Fruit fly (Drosophila melanogaster) whole organism, embryonic: Measurements from ENCODE around the gene CG11560.

Experiments used
- Atf-2 ChIP-seq: fragments of 200-800 bp; sonication (Bioruptor generic); optimal IDR thresholded peaks from 2 replicates; lab custom pipeline; 2016; ENCODE audit warnings: missing biosample characterization, missing genetic modification characterization
- BEAF-32 ChIP-seq: fragments of 200-800 bp; sonication (Bioruptor generic); optimal IDR thresholded peaks from 3 replicates; lab custom pipeline; 2017; ENCODE audit warnings: missing biosample characterization, missing genetic modification characterization, mild to moderate bottlenecking, moderate library complexity, missing genetic modification reagents
- BtbVII ChIP-seq: fragments of 200-800 bp; sonication (Bioruptor generic); optimal IDR thresholded peaks from 3 replicates; lab custom pipeline; 2017; ENCODE audit warnings: missing biosample characterization, mild to moderate bottlenecking, missing genetic modification characterization
- CG10267 ChIP-seq: fragments of 200-800 bp; sonication (Bioruptor generic); optimal IDR thresholded peaks from 2 replicates; lab custom pipeline; 2018; ENCODE audit warnings: missing biosample characterization, mild to moderate bottlenecking, missing genetic modification characterization, moderate library complexity
- CG12219 ChIP-seq: fragments of 200-800 bp; sonication (Bioruptor generic); optimal IDR thresholded peaks from 3 replicates; lab custom pipeline; 2018; ENCODE audit warnings: missing biosample characterization, mild to moderate bottlenecking, missing genetic modification characterization
- CG1233 ChIP-seq: fragments of 200-800 bp; sonication (Bioruptor generic); optimal IDR thresholded peaks from 4 replicates; lab custom pipeline; 2018; ENCODE audit warnings: missing biosample characterization, mild to moderate bottlenecking, missing genetic modification characterization
- CG12659 ChIP-seq: fragments of 200-800 bp; sonication (Bioruptor generic); optimal IDR thresholded peaks from 3 replicates; lab custom pipeline; 2017; ENCODE audit warnings: mild to moderate bottlenecking, missing biosample characterization, missing genetic modification reagents, missing genetic modification characterization
- CG13287 ChIP-seq: fragments of 200-800 bp; sonication (Bioruptor generic); IDR thresholded peaks from 2 replicates; pipeline ENCODE4 v1.3.6; 2022; ENCODE audit warnings: missing biosample characterization, missing genetic modification characterization; ENCODE audit not compliant: partially characterized antibody
- CG13624 ChIP-seq: fragments of 200-800 bp; sonication (Bioruptor generic); optimal IDR thresholded peaks from 2 replicates; lab custom pipeline; 2016; ENCODE audit warnings: missing biosample characterization, missing genetic modification characterization
- CG14667 ChIP-seq: fragments of 200-800 bp; sonication (Bioruptor generic); IDR thresholded peaks from 2 replicates; pipeline ENCODE4 v1.3.6; 2022; ENCODE audit warnings: missing biosample characterization, missing genetic modification characterization
- CG14860 ChIP-seq: fragments of 200-800 bp; sonication (Bioruptor generic); IDR thresholded peaks from 3 replicates; pipeline ENCODE4 v1.3.6; 2022; ENCODE audit warnings: missing biosample characterization, missing genetic modification characterization; ENCODE audit not compliant: partially characterized antibody
- CG15479 ChIP-seq: fragments of 200-800 bp; sonication (Bioruptor generic); optimal IDR thresholded peaks from 3 replicates; lab custom pipeline; 2019; ENCODE audit warnings: missing biosample characterization, mild to moderate bottlenecking, missing genetic modification characterization, moderate library complexity
- CG1603 ChIP-seq: fragments of 200-800 bp; sonication (Bioruptor generic); optimal IDR thresholded peaks from 2 replicates; lab custom pipeline; 2019; ENCODE audit warnings: missing biosample characterization, mild to moderate bottlenecking, missing genetic modification characterization, moderate library complexity
- CG17186 ChIP-seq: fragments of 200-800 bp; sonication (Bioruptor generic); optimal IDR thresholded peaks from 3 replicates; lab custom pipeline; 2017; ENCODE audit warnings: missing biosample characterization, missing genetic modification reagents, missing genetic modification characterization
- CG17612 ChIP-seq: fragments of 200-800 bp; sonication (Bioruptor generic); IDR thresholded peaks from 2 replicates; pipeline ENCODE4 v1.3.6; 2022; ENCODE audit warnings: missing biosample characterization, missing genetic modification characterization
- CG18476 ChIP-seq: fragments of 200-800 bp; sonication (Bioruptor generic); optimal IDR thresholded peaks from 2 replicates; lab custom pipeline; 2016; ENCODE audit warnings: missing biosample characterization, mild to moderate bottlenecking, missing genetic modification characterization
- CG2116 ChIP-seq: fragments of 200-800 bp; sonication (Bioruptor generic); optimal IDR thresholded peaks from 3 replicates; lab custom pipeline; 2018; ENCODE audit warnings: missing biosample characterization, mild to moderate bottlenecking, missing genetic modification characterization
- CG34422 ChIP-seq: fragments of 200-800 bp; sonication (Bioruptor generic); IDR thresholded peaks from 3 replicates; pipeline ENCODE4 v1.3.6; 2022; ENCODE audit warnings: missing biosample characterization, missing genetic modification characterization
- CG3995 ChIP-seq: fragments of 200-800 bp; sonication (Bioruptor generic); optimal IDR thresholded peaks from 3 replicates; lab custom pipeline; 2016; ENCODE audit warnings: missing biosample characterization, missing genetic modification characterization
- CG4617 ChIP-seq: fragments of 200-800 bp; sonication (Bioruptor generic); optimal IDR thresholded peaks from 3 replicates; lab custom pipeline; 2016; ENCODE audit warnings: missing biosample characterization, missing genetic modification characterization, borderline replicate concordance
- CG8281 ChIP-seq: fragments of 200-800 bp; sonication (Bioruptor generic); optimal IDR thresholded peaks from 2 replicates; lab custom pipeline; 2018; ENCODE audit warnings: missing biosample characterization, mild to moderate bottlenecking, missing genetic modification characterization, moderate library complexity
- Dip2 ChIP-seq: fragments of 200-800 bp; sonication (Bioruptor generic); IDR thresholded peaks from 2 replicates; pipeline ENCODE4 v1.3.6; 2022; ENCODE audit warnings: missing biosample characterization, missing genetic modification characterization
- Dll ChIP-seq: fragments of 200-800 bp; sonication (Bioruptor generic); IDR thresholded peaks from 4 replicates; pipeline ENCODE4 v1.3.6; 2022; ENCODE audit warnings: missing biosample characterization, missing genetic modification characterization; ENCODE audit not compliant: partially characterized antibody
- Dref ChIP-seq: fragments of 200-800 bp; sonication (Bioruptor generic); IDR thresholded peaks from 2 replicates; pipeline ENCODE4 v1.3.6; 2022; ENCODE audit warnings: missing biosample characterization, missing genetic modification characterization
- GATAe ChIP-seq: fragments of 200-800 bp; sonication (Bioruptor generic); conservative IDR thresholded peaks from 2 replicates; pipeline ENCODE4 v1.3.6; 2022; ENCODE audit warnings: missing biosample characterization, missing genetic modification characterization
- Gsc ChIP-seq: fragments of 200-800 bp; sonication (Bioruptor generic); IDR thresholded peaks from 2 replicates; pipeline ENCODE4 v1.3.6; 2022; ENCODE audit warnings: missing biosample characterization, missing genetic modification characterization
- HLH4C ChIP-seq: fragments of 200-800 bp; sonication (Bioruptor generic); IDR thresholded peaks from 3 replicates; pipeline ENCODE4 v1.3.6; 2022; ENCODE audit warnings: missing biosample characterization, missing genetic modification characterization; ENCODE audit not compliant: partially characterized antibody
- HLHmδ ChIP-seq: fragments of 200-800 bp; sonication (Bioruptor generic); optimal IDR thresholded peaks from 2 replicates; lab custom pipeline; 2018; ENCODE audit warnings: missing biosample characterization, mild to moderate bottlenecking, missing genetic modification characterization, moderate library complexity
- MBD-R2 ChIP-seq: fragments of 200-800 bp; sonication (Bioruptor generic); IDR thresholded peaks from 2 replicates; pipeline ENCODE4 v1.3.6; 2022; ENCODE audit warnings: missing biosample characterization, missing genetic modification characterization
- Mad ChIP-seq: fragments of 200-800 bp; sonication (Bioruptor generic); optimal IDR thresholded peaks from 2 replicates; lab custom pipeline; 2016; ENCODE audit warnings: missing biosample characterization, missing genetic modification characterization
- Med ChIP-seq: fragments of 200-800 bp; sonication (Bioruptor generic); peaks from one replicate; lab custom pipeline; 2016; ENCODE audit warnings: missing biosample characterization, missing genetic modification characterization, mild to moderate bottlenecking, inconsistent platforms, moderate library complexity
- NC2α ChIP-seq: fragments of 200-800 bp; sonication (Bioruptor generic); optimal IDR thresholded peaks from 2 replicates; lab custom pipeline; 2016; ENCODE audit warnings: missing biosample characterization, missing genetic modification characterization
- NC2β ChIP-seq: fragments of 200-800 bp; sonication (Bioruptor generic); optimal IDR thresholded peaks from 2 replicates; lab custom pipeline; 2016; ENCODE audit warnings: missing biosample characterization, missing genetic modification characterization
- Six4 ChIP-seq: fragments of 200-800 bp; sonication (Bioruptor generic); optimal IDR thresholded peaks from 2 replicates; lab custom pipeline; 2016; ENCODE audit warnings: missing biosample characterization, missing genetic modification characterization
- Ssrp ChIP-seq: fragments of 200-800 bp; sonication (Bioruptor generic); optimal IDR thresholded peaks from 2 replicates; lab custom pipeline; 2018; ENCODE audit warnings: missing biosample characterization, mild to moderate bottlenecking, missing genetic modification characterization, moderate library complexity
- TFAM ChIP-seq: fragments of 200-800 bp; sonication (Bioruptor generic); optimal IDR thresholded peaks from 2 replicates; lab custom pipeline; 2017; ENCODE audit warnings: missing biosample characterization, missing genetic modification characterization, inconsistent platforms
- Usf ChIP-seq: fragments of 200-800 bp; sonication (Bioruptor generic); optimal IDR thresholded peaks from 2 replicates; lab custom pipeline; 2017; ENCODE audit warnings: missing genotype, missing biosample characterization, missing genetic modification characterization
- ac ChIP-seq: fragments of 200-800 bp; sonication (Bioruptor generic); optimal IDR thresholded peaks from 3 replicates; lab custom pipeline; 2017; ENCODE audit warnings: missing biosample characterization, mild to moderate bottlenecking, missing genetic modification characterization
- ato ChIP-seq: fragments of 200-800 bp; sonication (Bioruptor generic); IDR thresholded peaks from 2 replicates; pipeline ENCODE4 v1.3.6; 2022; ENCODE audit warnings: missing biosample characterization, missing genetic modification characterization; ENCODE audit not compliant: partially characterized antibody
- bbx ChIP-seq: fragments of 200-800 bp; sonication (Bioruptor generic); IDR thresholded peaks from 2 replicates; pipeline ENCODE4 v1.3.6; 2022; ENCODE audit warnings: missing biosample characterization, missing genetic modification characterization; ENCODE audit not compliant: partially characterized antibody
- fd64A ChIP-seq: fragments of 200-800 bp; sonication (Bioruptor generic); optimal IDR thresholded peaks from 3 replicates; lab custom pipeline; 2018; ENCODE audit warnings: missing biosample characterization, mild to moderate bottlenecking, missing genetic modification characterization
- gsb-n ChIP-seq: fragments of 200-800 bp; sonication (Bioruptor generic); optimal IDR thresholded peaks from 3 replicates; lab custom pipeline; 2018; ENCODE audit warnings: missing biosample characterization, mild to moderate bottlenecking, missing genetic modification characterization
- inv ChIP-seq: fragments of 200-800 bp; sonication (Bioruptor generic); IDR thresholded peaks from 2 replicates; pipeline ENCODE4 v1.3.6; 2022; ENCODE audit warnings: missing biosample characterization, missing genetic modification characterization; ENCODE audit not compliant: partially characterized antibody
- nerfin-2 ChIP-seq: fragments of 200-800 bp; sonication (Bioruptor generic); IDR thresholded peaks from 2 replicates; pipeline ENCODE4 v1.3.6; 2022; ENCODE audit warnings: missing biosample characterization, missing genetic modification characterization; ENCODE audit not compliant: partially characterized antibody
- nom ChIP-seq: fragments of 200-800 bp; sonication (Bioruptor generic); optimal IDR thresholded peaks from 2 replicates; lab custom pipeline; 2017; ENCODE audit warnings: missing biosample characterization, missing genetic modification characterization, mild to moderate bottlenecking, moderate library complexity, missing genetic modification reagents
- pzg ChIP-seq: fragments of 200-800 bp; sonication (Bioruptor generic); optimal IDR thresholded peaks from 3 replicates; lab custom pipeline; 2018; ENCODE audit warnings: missing biosample characterization, mild to moderate bottlenecking, missing genetic modification characterization, moderate library complexity
- slp2 ChIP-seq: fragments of 200-800 bp; sonication (Bioruptor generic); optimal IDR thresholded peaks from 2 replicates; lab custom pipeline; 2016; ENCODE audit warnings: missing biosample characterization, missing genetic modification characterization
- vnd ChIP-seq: fragments of 200-800 bp; sonication (Bioruptor generic); IDR thresholded peaks from 3 replicates; pipeline ENCODE4 v1.3.6; 2022; ENCODE audit warnings: missing biosample characterization, missing genetic modification characterization; ENCODE audit not compliant: partially characterized antibody
- zen ChIP-seq: fragments of 200-800 bp; sonication (Bioruptor generic); optimal IDR thresholded peaks from 3 replicates; lab custom pipeline; 2018; ENCODE audit warnings: missing biosample characterization, mild to moderate bottlenecking, missing genetic modification characterization, moderate library complexity

The CG11560 gene

DNA sequence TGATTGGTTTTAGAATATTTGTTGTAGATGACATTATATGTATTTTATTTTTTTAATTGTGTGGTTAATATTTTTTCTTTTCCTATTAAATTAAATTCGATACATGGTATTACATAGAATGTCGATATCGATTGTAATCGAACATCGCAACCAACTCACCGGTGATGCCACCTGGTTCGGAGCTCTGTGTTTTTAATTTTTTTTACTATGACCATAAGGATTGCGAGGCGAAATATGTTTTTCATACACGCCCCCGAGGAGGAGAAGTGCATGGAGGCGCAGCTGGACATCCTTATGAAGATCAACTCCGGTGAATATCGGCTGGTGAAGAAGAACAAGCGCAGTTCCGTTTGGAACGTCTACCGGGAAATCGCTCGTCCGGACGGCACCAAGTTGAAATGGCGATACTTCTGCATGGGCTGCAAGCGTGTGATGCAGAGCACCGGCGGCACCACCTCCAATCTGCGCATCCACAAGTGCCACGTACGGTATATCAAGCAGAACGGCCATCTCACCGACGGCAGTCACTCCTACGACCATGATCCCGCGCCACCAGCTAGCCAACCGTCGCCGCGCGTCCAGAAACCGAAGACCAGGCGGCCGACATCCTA, at the start of gene CG11560 (continued):
- TF ChIP-seq Dip2 (GFP tag; lab: Robert Waterston, UW) (no peak), CG17612 (no peak), CG8281 (no peak), Usf (no peak), BtbVII (GFP tag; lab: Kevin White, UChicago) (no peak), Gsc (GFP tag; lab: Robert Waterston, UW) (no peak), pzg (GFP tag; lab: Kevin White, UChicago) (peak; percentile 56), NC2α (GFP tag; lab: Kevin White, UChicago) (no peak), gsb-n (tag; lab: Kevin White, UChicago) (no peak), ac (GFP tag; lab: Kevin White, UChicago) (no peak), nerfin-2 (peak; percentile 47; the same call in 1 of the 2 replicates), CG12659 (GFP tag; lab: Kevin White, UChicago) (peak; percentile 42), Mad (GFP tag; lab: Kevin White, UChicago) (no peak), CG3995 (no peak), fd64A (GFP tag; lab: Kevin White, UChicago) (no peak), zen (tag; lab: Kevin White, UChicago) (no peak), CG18476 (no peak), nom (GFP tag; lab: Kevin White, UChicago) (no peak), Atf-2 (GFP tag; lab: Kevin White, UChicago) (no peak), CG1233 (no peak), NC2β (GFP tag; lab: Kevin White, UChicago) (no peak), GATAe (no peak), CG14860 (GFP tag; lab: Robert Waterston, UW) (peak; percentile 66; the same call in 2 of the 3 replicates), HLH4C (peak; percentile 78), CG34422 (GFP tag; lab: Robert Waterston, UW) (no peak), CG17186 (GFP tag; lab: Kevin White, UChicago) (peak; percentile 1), Ssrp (tag; lab: Kevin White, UChicago) (no peak), ato (GFP tag; lab: Robert Waterston, UW) (peak; percentile 26), CG15479 (GFP tag; lab: Kevin White, UChicago) (no peak), CG2116 (GFP tag; lab: Kevin White, UChicago) (peak; percentile 61), MBD-R2 (peak; percentile 79), CG13287 (GFP tag; lab: Robert Waterston, UW) (peak; percentile 82), Med (GFP tag; lab: Kevin White, UChicago) (peak; percentile 76), Dref (GFP tag; lab: Robert Waterston, UW) (peak; percentile 85), inv (GFP tag; lab: Robert Waterston, UW) (peak; percentile 50; the same call in 1 of the 2 replicates), HLHmδ (GFP tag; lab: Kevin White, UChicago) (no peak), bbx (GFP tag; lab: Robert Waterston, UW) (peak; percentile 66), vnd (GFP tag; lab: Robert Waterston, UW) (peak; percentile 69), CG4617 (GFP tag; lab: Kevin White, UChicago) (peak; percentile 24), CG13624 (no peak), CG10267 (tag; lab: Kevin White, UChicago) (peak; percentile 35), Dll (peak; percentile 80), CG12219 (no peak), CG14667 (GFP tag; lab: Robert Waterston, UW) (no peak), slp2 (GFP tag; lab: Kevin White, UChicago) (no peak), CG1603 (tag; lab: Kevin White, UChicago) (peak; percentile 37), BEAF-32 (peak; percentile 76), Six4 (no peak), TFAM (GFP tag; lab: Kevin White, UChicago) (no peak)
